Worm (Caenorhabditis elegans): ENCODE results near the gene cbd-1.

DNA sequence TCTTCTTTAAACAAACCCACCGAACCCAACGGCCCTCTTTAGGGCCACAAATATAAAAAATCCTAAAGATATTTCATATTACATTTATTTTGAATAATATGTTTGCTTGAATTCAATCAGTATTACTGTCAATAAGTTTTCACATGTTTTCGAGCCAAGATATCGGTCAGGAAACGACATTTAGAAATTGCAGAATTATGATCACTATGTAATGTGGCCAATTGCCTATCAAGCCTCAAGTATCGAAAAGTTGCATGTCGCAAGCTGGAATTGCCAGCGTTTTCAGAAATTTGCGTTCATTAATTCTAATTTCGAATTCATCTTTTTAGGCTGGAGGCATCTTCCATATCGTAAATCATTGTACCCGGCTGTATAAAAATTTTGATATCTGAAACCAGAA is 28.7 kb downstream of the cbd-1 start:
- no peak for TF ChIP-seq ztf-11 (tag; optimal IDR thresholded peaks at IDR 0.05)
- no peak for TF ChIP-seq snpc-4 (tag; optimal IDR thresholded peaks at IDR 0.05)
- TF ChIP-seq lsy-2 (tag; optimal IDR thresholded peaks at IDR 0.05) = no peak
- no peak for TF ChIP-seq nhr-237 (tag; optimal IDR thresholded peaks at IDR 0.05)
- no peak for TF ChIP-seq ces-1 (GFP tag; optimal IDR thresholded peaks at IDR 0.05)
- no peak for TF ChIP-seq blmp-1 (tag; optimal IDR thresholded peaks at IDR 0.05)
- no peak for TF ChIP-seq unc-62 (GFP tag; optimal IDR thresholded peaks at IDR 0.05)
- no peak for TF ChIP-seq nhr-28 (tag; optimal IDR thresholded peaks at IDR 0.05)
- TF ChIP-seq elt-3 (tag; optimal IDR thresholded peaks at IDR 0.05) = no peak
- TF ChIP-seq elt-1 (tag; optimal IDR thresholded peaks at IDR 0.05; ENCODE audit: borderline replicate concordance, insufficient read depth) = no peak
- TF ChIP-seq mep-1 (tag; optimal IDR thresholded peaks at IDR 0.05) = no peak
- no peak for TF ChIP-seq sptf-1 (tag; optimal IDR thresholded peaks at IDR 0.05)
- no peak for TF ChIP-seq tbx-8 (GFP tag; optimal IDR thresholded peaks at IDR 0.05)
- no peak for TF ChIP-seq pha-4 (tag; optimal IDR thresholded peaks at IDR 0.05)

Measured in whole organism, mixed stage, embryonic.